Worm (Caenorhabditis elegans): ENCODE data around the gene ZC196.3.

DNA sequence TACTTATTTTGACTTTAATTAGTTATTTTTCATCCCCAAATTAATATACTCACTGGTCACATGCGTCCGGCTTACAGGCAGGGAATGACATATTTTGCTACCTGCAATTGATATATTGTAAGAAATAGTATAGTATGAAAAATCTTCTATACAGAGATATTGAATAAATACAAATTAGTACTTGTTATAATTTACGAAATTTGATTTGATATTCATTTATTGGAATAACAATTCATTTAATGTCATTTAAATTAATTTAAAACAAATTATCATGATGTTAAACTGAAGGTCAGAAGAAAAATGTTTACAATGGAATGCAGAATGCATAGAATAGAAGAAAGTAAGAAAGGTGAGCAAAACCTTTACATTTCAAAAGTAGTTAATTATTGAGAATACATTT is 22.1 kb downstream of the ZC196.3 start, which contains the start of gene B0507.7:
- no peak for TF ChIP-seq ama-1 (optimal IDR thresholded peaks at IDR 0.05)
- TF ChIP-seq lin-35 (GFP tag; optimal IDR thresholded peaks at IDR 0.05), result no peak
- no peak for TF ChIP-seq dpl-1 (GFP tag; optimal IDR thresholded peaks at IDR 0.05)
- no peak for TF ChIP-seq lin-15B (tag; optimal IDR thresholded peaks at IDR 0.05)
- no peak for TF ChIP-seq vab-15 (tag; optimal IDR thresholded peaks at IDR 0.05)
- TF ChIP-seq mdl-1 (tag; optimal IDR thresholded peaks at IDR 0.05), result no peak
- TF ChIP-seq sup-37 (GFP tag; optimal IDR thresholded peaks at IDR 0.05), result no peak
- TF ChIP-seq nhr-237 (tag; optimal IDR thresholded peaks at IDR 0.05), result no peak
- TF ChIP-seq nhr-12 (tag; optimal IDR thresholded peaks at IDR 0.05), result no peak
- TF ChIP-seq sptf-1 (tag; optimal IDR thresholded peaks at IDR 0.05), result no peak
- no peak for TF ChIP-seq ces-1 (GFP tag; optimal IDR thresholded peaks at IDR 0.05)

Data from whole organism, L1 larva.